Worm (Caenorhabditis elegans) whole organism, young adult: ENCODE results near the gene irld-61.

Experiments
- cebp-2 ChIP-seq: fragments of 200-800 bp; sonication (Bioruptor generic); IDR thresholded peaks from 2 replicates; pipeline ENCODE4 v1.3.6; 2022; ENCODE audit warnings: missing genetic modification characterization, missing compliant biosample characterization
- dpl-1 ChIP-seq: fragments of 150-350 bp; optimal IDR thresholded peaks from 2 replicates; lab custom pipeline; 2014; ENCODE audit warnings: missing biosample characterization, missing genetic modification reagents, missing genetic modification characterization
- egl-44 ChIP-seq: fragments of 200-800 bp; sonication (Bioruptor generic); IDR thresholded peaks from 2 replicates; pipeline ENCODE4 v1.3.6; 2022; ENCODE audit warnings: missing genetic modification reagents, missing genetic modification characterization, missing compliant biosample characterization
- lin-40 ChIP-seq: sonication (generic microtip); optimal IDR thresholded peaks from 2 replicates; lab custom pipeline; 2016; ENCODE audit warnings: missing genetic modification characterization, mild to moderate bottlenecking, missing compliant biosample characterization, missing genotype, missing genetic modification reagents
- lin-54 ChIP-seq: fragments of 200-800 bp; sonication (Bioruptor generic); optimal IDR thresholded peaks from 2 replicates; lab custom pipeline; 2018; ENCODE audit warnings: mild to moderate bottlenecking, missing genetic modification characterization, missing compliant biosample characterization

DNA sequence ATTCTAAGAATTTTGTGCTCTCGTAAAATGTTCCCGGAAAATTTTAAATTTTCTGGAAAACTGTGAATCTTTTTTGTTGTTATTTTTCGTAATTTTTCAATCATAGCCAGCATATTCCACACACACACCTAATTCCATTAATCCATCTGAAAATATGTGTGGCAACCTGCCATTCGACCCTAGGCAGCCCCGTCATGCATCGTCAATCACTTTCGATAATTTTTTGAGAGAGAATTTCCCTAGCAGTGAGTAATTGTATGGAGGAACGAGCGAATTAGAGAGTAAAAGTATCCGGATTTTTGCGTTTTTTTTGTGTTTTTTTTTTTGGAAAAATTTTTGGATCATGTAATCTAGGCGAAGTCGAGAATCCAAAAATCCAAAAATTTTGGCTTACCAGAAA, 48.8 kb downstream of the irld-61 start, which contains the start of gene BE10.4:
- TF ChIP-seq dpl-1 (GFP tag; lab: Kevin White, UChicago) (no peak), cebp-2 (GFP tag; lab: Robert Waterston, UW) (no peak), lin-40 (no peak), lin-54 (no peak), egl-44 (GFP tag; lab: Robert Waterston, UW) (no peak)
